Worm (Caenorhabditis elegans): ENCODE results near the gene anp-1.

ce11 chrV:12845247-12845646 is 14.0 kb upstream of the anp-1 start, which contains the start of gene C44H9.6:
- TF ChIP-seq nhr-77 (tag; optimal IDR thresholded peaks at IDR 0.05) (no peak), nhr-25 (tag; optimal IDR thresholded peaks at IDR 0.05) (no peak), nhr-11 (tag; optimal IDR thresholded peaks at IDR 0.05) (no peak), ama-1 (optimal IDR thresholded peaks at IDR 0.05) (no peak), gmeb-1 (tag; optimal IDR thresholded peaks at IDR 0.05) (no peak), ceh-16 (tag; optimal IDR thresholded peaks at IDR 0.05) (no peak), fos-1 (tag; optimal IDR thresholded peaks at IDR 0.05) (peak; percentile 16), mbf-1 (tag; optimal IDR thresholded peaks at IDR 0.05) (no peak), lin-39 (tag; optimal IDR thresholded peaks at IDR 0.05) (no peak), nhr-6 (tag; optimal IDR thresholded peaks at IDR 0.05) (no peak), lin-11 (tag; optimal IDR thresholded peaks at IDR 0.05) (no peak), ceh-82 (tag; optimal IDR thresholded peaks at IDR 0.05) (no peak), elt-3 (tag; optimal IDR thresholded peaks at IDR 0.05) (no peak)
